Worm (Caenorhabditis elegans) whole organism, L1 larva: ENCODE measurements around the gene ZK994.6.

Experiments used
- aha-1 ChIP-seq: fragments of 150-350 bp; optimal IDR thresholded peaks from 2 replicates; lab custom pipeline; 2014; ENCODE audit warnings: missing biosample characterization, missing genetic modification characterization
- ceh-8 ChIP-seq: fragments of 200-800 bp; sonication (Bioruptor generic); optimal IDR thresholded peaks from 2 replicates; lab custom pipeline; 2018; ENCODE audit warnings: mild to moderate bottlenecking, missing genetic modification characterization, moderate library complexity, missing compliant biosample characterization
- efl-1 ChIP-seq, 4 experiments: fragments of 150-350 bp; optimal IDR thresholded peaks in 3 of 4; peaks in 1 of 4; 1 replicate in 1 of 4; 2 replicates in 3 of 4; lab custom pipeline; 2014; ENCODE audit warnings: missing biosample characterization in 2 of 4, missing genetic modification characterization in 2 of 4, missing genetic modification reagents in 2 of 4
- egl-27 ChIP-seq, 2 experiments: fragments of 150-350 bp in 1 of 2; sonication (generic microtip); optimal IDR thresholded peaks; 3 replicates each; lab custom pipeline; 2017 to 2018; ENCODE audit warnings: missing biosample characterization in 2 of 2, missing genetic modification characterization in 2 of 2, missing genetic modification reagents in 2 of 2
- lin-39 ChIP-seq: fragments of 150-350 bp; optimal IDR thresholded peaks from 2 replicates; lab custom pipeline; 2014; ENCODE audit warnings: missing biosample characterization, missing genetic modification reagents, missing genetic modification characterization
- lsy-2 ChIP-seq, 2 experiments: fragments of 150-350 bp; optimal IDR thresholded peaks; 2 replicates each; lab custom pipeline; 2014; ENCODE audit warnings: missing biosample characterization in 2 of 2, missing genetic modification characterization in 2 of 2
- mef-2 ChIP-seq: fragments of 150-350 bp; optimal IDR thresholded peaks from 2 replicates; lab custom pipeline; 2014; ENCODE audit warnings: missing biosample characterization, missing genetic modification characterization
- nhr-77 ChIP-seq: fragments of 150-350 bp; optimal IDR thresholded peaks from 2 replicates; lab custom pipeline; 2014; ENCODE audit warnings: missing biosample characterization, missing genetic modification characterization

- TF ChIP-seq lin-39 (tag; lab: Kevin White, UChicago) (no peak), aha-1 (no peak), lsy-2 (tag; optimal IDR thresholded peaks at IDR 0.05; lab: Kevin White, UChicago) (no peak), egl-27 (tag; optimal IDR thresholded peaks at IDR 0.05; lab: Kevin White, UChicago) (no peak), nhr-77 (no peak), mef-2 (tag; lab: Kevin White, UChicago) (no peak), ceh-8 (GFP tag; lab: Kevin White, UChicago) (no peak), efl-1 (optimal IDR thresholded peaks at IDR 0.05; lab: Kevin White, UChicago) (no peak), efl-1 (GFP tag; optimal IDR thresholded peaks at IDR 0.05 in 1 of 2; lab: Kevin White, UChicago) (no peak)
Measured at ce11 chrV:8494260-8494939, 12.8 kb downstream of the ZK994.6 start, which contains the start of gene pxn-1.
